Fruit fly (Drosophila melanogaster) whole organism, embryonic: ENCODE results near the gene ImpE1.
A peak's percentile ranks its signal among the peaks of the same experiment; 100 is the strongest.

Experiments used
- Bgb ChIP-seq: fragments of 200-800 bp; sonication (Bioruptor generic); IDR thresholded peaks from 2 replicates; pipeline ENCODE4 v1.3.6; 2022; ENCODE audit warnings: missing biosample characterization, missing genetic modification characterization; ENCODE audit not compliant: partially characterized antibody
- CG1024 ChIP-seq: fragments of 200-800 bp; sonication (Bioruptor generic); IDR thresholded peaks from 2 replicates; pipeline ENCODE4 v1.3.6; 2022; ENCODE audit warnings: missing biosample characterization, missing genetic modification characterization
- CG10267 ChIP-seq: fragments of 200-800 bp; sonication (Bioruptor generic); optimal IDR thresholded peaks from 2 replicates; lab custom pipeline; 2018; ENCODE audit warnings: missing biosample characterization, mild to moderate bottlenecking, missing genetic modification characterization, moderate library complexity
- CG10959 ChIP-seq: fragments of 200-800 bp; sonication (Bioruptor generic); IDR thresholded peaks from 2 replicates; pipeline ENCODE4 v1.3.6; 2022; ENCODE audit warnings: missing biosample characterization, missing genetic modification characterization
- CG10979 ChIP-seq: fragments of 200-800 bp; sonication (Bioruptor generic); optimal IDR thresholded peaks from 2 replicates; lab custom pipeline; 2018; ENCODE audit warnings: missing biosample characterization, mild to moderate bottlenecking, missing genetic modification characterization, moderate library complexity
- CG13123 ChIP-seq: fragments of 200-800 bp; sonication (Bioruptor generic); optimal IDR thresholded peaks from 2 replicates; lab custom pipeline; 2016; ENCODE audit warnings: missing biosample characterization, missing genetic modification characterization
- CG13424 ChIP-seq: fragments of 200-800 bp; sonication (Bioruptor generic); optimal IDR thresholded peaks from 2 replicates; lab custom pipeline; 2019; ENCODE audit warnings: missing biosample characterization, mild to moderate bottlenecking, missing genetic modification characterization, moderate library complexity
- CG13624 ChIP-seq: fragments of 200-800 bp; sonication (Bioruptor generic); optimal IDR thresholded peaks from 2 replicates; lab custom pipeline; 2016; ENCODE audit warnings: missing biosample characterization, missing genetic modification characterization
- CG13775 ChIP-seq: fragments of 200-800 bp; sonication (Bioruptor generic); optimal IDR thresholded peaks from 3 replicates; lab custom pipeline; 2017; ENCODE audit warnings: missing biosample characterization, mild to moderate bottlenecking, missing genetic modification characterization
- CG14441 ChIP-seq: fragments of 200-800 bp; sonication (Bioruptor generic); IDR thresholded peaks from 2 replicates; pipeline ENCODE4 v1.3.6; 2022; ENCODE audit warnings: missing biosample characterization, missing genetic modification characterization
- CG15514 ChIP-seq: fragments of 200-800 bp; sonication (Bioruptor generic); optimal IDR thresholded peaks from 3 replicates; lab custom pipeline; 2017; ENCODE audit warnings: missing biosample characterization, missing genetic modification characterization, mild to moderate bottlenecking, moderate library complexity, missing genetic modification reagents
- CG18262 ChIP-seq: fragments of 200-800 bp; optimal IDR thresholded peaks from 3 replicates; lab custom pipeline; 2019; ENCODE audit warnings: missing biosample characterization, mild to moderate bottlenecking, missing genetic modification characterization, moderate library complexity
- CG18764 ChIP-seq: fragments of 200-800 bp; sonication (Bioruptor generic); optimal IDR thresholded peaks from 3 replicates; lab custom pipeline; 2016; ENCODE audit warnings: missing biosample characterization, missing genetic modification characterization
- CG2120 ChIP-seq: fragments of 200-800 bp; sonication (Bioruptor generic); optimal IDR thresholded peaks from 3 replicates; lab custom pipeline; 2016; ENCODE audit warnings: missing biosample characterization, missing genetic modification characterization
- CG2712 ChIP-seq: fragments of 200-800 bp; optimal IDR thresholded peaks from 3 replicates; lab custom pipeline; 2019; ENCODE audit warnings: missing biosample characterization, mild to moderate bottlenecking, missing genetic modification characterization, moderate library complexity
- CG32532 ChIP-seq: fragments of 200-800 bp; sonication (Bioruptor generic); IDR thresholded peaks from 2 replicates; pipeline ENCODE4 v1.3.6; 2022; ENCODE audit warnings: missing biosample characterization, missing genetic modification characterization
- CG7987 ChIP-seq: fragments of 200-800 bp; sonication (Bioruptor generic); optimal IDR thresholded peaks from 2 replicates; lab custom pipeline; 2018; ENCODE audit warnings: missing biosample characterization, mild to moderate bottlenecking, missing genetic modification characterization, moderate library complexity
- Chrac-16 ChIP-seq: fragments of 200-800 bp; sonication (Bioruptor generic); optimal IDR thresholded peaks from 3 replicates; lab custom pipeline; 2016; ENCODE audit warnings: missing biosample characterization, missing genetic modification characterization
- CrebB ChIP-seq: fragments of 200-800 bp; sonication (Bioruptor generic); optimal IDR thresholded peaks from 3 replicates; lab custom pipeline; 2018; ENCODE audit warnings: missing biosample characterization, mild to moderate bottlenecking, missing genetic modification characterization
- D19A ChIP-seq: fragments of 200-800 bp; optimal IDR thresholded peaks from 3 replicates; lab custom pipeline; 2019; ENCODE audit warnings: missing biosample characterization, mild to moderate bottlenecking, missing genetic modification characterization, moderate library complexity
- Hr39 ChIP-seq: fragments of >200 bp; optimal IDR thresholded peaks from 2 replicates; lab custom pipeline; 2017
- Kr ChIP-seq: fragments of 200-800 bp; sonication (Bioruptor generic); optimal IDR thresholded peaks from 2 replicates; lab custom pipeline; 2017; ENCODE audit warnings: missing biosample characterization, mild to moderate bottlenecking, missing genetic modification characterization
- Med ChIP-seq: fragments of 200-800 bp; sonication (Bioruptor generic); peaks from one replicate; lab custom pipeline; 2016; ENCODE audit warnings: missing biosample characterization, missing genetic modification characterization, mild to moderate bottlenecking, inconsistent platforms, moderate library complexity
- Rfx ChIP-seq: fragments of 200-800 bp; sonication (Bioruptor generic); IDR thresholded peaks from 2 replicates; pipeline ENCODE4 v1.3.6; 2022; ENCODE audit warnings: missing biosample characterization, missing genetic modification characterization
- ab ChIP-seq: fragments of 200-800 bp; sonication (Bioruptor generic); optimal IDR thresholded peaks from 2 replicates; lab custom pipeline; 2016; ENCODE audit warnings: missing biosample characterization, missing genetic modification characterization
- bowl ChIP-seq: fragments of 200-800 bp; sonication (Bioruptor generic); IDR thresholded peaks from 2 replicates; pipeline ENCODE4 v1.3.6; 2022; ENCODE audit warnings: missing biosample characterization, missing genetic modification characterization
- chinmo ChIP-seq: fragments of 200-800 bp; sonication (Bioruptor generic); IDR thresholded peaks from 4 replicates; pipeline ENCODE4 v1.3.6; 2022; ENCODE audit warnings: missing biosample characterization, missing genetic modification characterization; ENCODE audit not compliant: partially characterized antibody
- crc ChIP-seq: fragments of 200-800 bp; sonication (Bioruptor generic); optimal IDR thresholded peaks from 2 replicates; lab custom pipeline; 2016; ENCODE audit warnings: missing biosample characterization, missing genetic modification characterization
- crol ChIP-seq: fragments of 200-800 bp; sonication (Bioruptor generic); IDR thresholded peaks from 2 replicates; pipeline ENCODE4 v1.3.6; 2022; ENCODE audit warnings: missing biosample characterization, missing genetic modification characterization
- dpn ChIP-seq, 2 experiments: fragments of 200-800 bp; sonication (Bioruptor generic); optimal IDR thresholded peaks; 3 replicates each; lab custom pipeline; 2016; ENCODE audit warnings: missing biosample characterization in 2 of 2, missing genetic modification characterization in 2 of 2
- emc ChIP-seq: fragments of 200-800 bp; sonication (Bioruptor generic); optimal IDR thresholded peaks from 2 replicates; lab custom pipeline; 2016; ENCODE audit warnings: missing biosample characterization, missing genetic modification characterization
- fd3F ChIP-seq: fragments of 200-800 bp; sonication (Bioruptor generic); optimal IDR thresholded peaks from 2 replicates; lab custom pipeline; 2018; ENCODE audit warnings: missing biosample characterization, mild to moderate bottlenecking, missing genetic modification characterization, moderate library complexity
- lola ChIP-seq, 3 experiments: fragments of >200 bp in 2 of 3; fragments of 200-800 bp in 1 of 3; sonication (Bioruptor generic) in 1 of 3; optimal IDR thresholded peaks; 2 replicates each; lab custom pipeline; 2017 to 2019; ENCODE audit warnings: missing biosample characterization in 3 of 3, missing genetic modification characterization in 3 of 3, mild to moderate bottlenecking in 1 of 3, moderate library complexity in 1 of 3
- nom ChIP-seq: fragments of 200-800 bp; sonication (Bioruptor generic); optimal IDR thresholded peaks from 2 replicates; lab custom pipeline; 2017; ENCODE audit warnings: missing biosample characterization, missing genetic modification characterization, mild to moderate bottlenecking, moderate library complexity, missing genetic modification reagents
- org-1 ChIP-seq: fragments of 200-800 bp; sonication (Bioruptor generic); optimal IDR thresholded peaks from 2 replicates; lab custom pipeline; 2017; ENCODE audit warnings: missing biosample characterization, missing genetic modification characterization
- otp ChIP-seq: fragments of 200-800 bp; sonication (Bioruptor generic); IDR thresholded peaks from 3 replicates; pipeline ENCODE4, ENCODE4 v1.3.6; 2022; ENCODE audit warnings: missing biosample characterization, missing genetic modification characterization
- schlank ChIP-seq: fragments of 200-800 bp; sonication (Bioruptor generic); optimal IDR thresholded peaks from 2 replicates; lab custom pipeline; 2018; ENCODE audit warnings: missing biosample characterization, mild to moderate bottlenecking, missing genetic modification characterization
- seq ChIP-seq: fragments of 200-800 bp; sonication (Bioruptor generic); IDR thresholded peaks from 2 replicates; pipeline ENCODE4 v1.3.6; 2022; ENCODE audit warnings: missing biosample characterization, missing genetic modification characterization
- shn ChIP-seq: fragments of 200-800 bp; sonication (Bioruptor generic); optimal IDR thresholded peaks from 3 replicates; lab custom pipeline; 2016; ENCODE audit warnings: missing biosample characterization, missing genetic modification characterization
- sim ChIP-seq: fragments of 200-800 bp; sonication (Bioruptor generic); IDR thresholded peaks from 2 replicates; pipeline ENCODE4 v1.3.6; 2022; ENCODE audit warnings: missing biosample characterization, missing genetic modification characterization
- sob ChIP-seq: fragments of 200-800 bp; sonication (Bioruptor generic); IDR thresholded peaks from 2 replicates; pipeline ENCODE4 v1.3.6; 2022; ENCODE audit warnings: missing biosample characterization, missing genetic modification characterization
- sug ChIP-seq: fragments of 200-800 bp; optimal IDR thresholded peaks from 2 replicates; lab custom pipeline; 2019; ENCODE audit warnings: missing biosample characterization, mild to moderate bottlenecking, missing genetic modification characterization, moderate library complexity
- trh ChIP-seq: fragments of 200-800 bp; sonication (Bioruptor generic); optimal IDR thresholded peaks from 2 replicates; lab custom pipeline; 2016; ENCODE audit warnings: missing biosample characterization, missing genetic modification characterization
- vvl ChIP-seq: fragments of 200-800 bp; sonication (Bioruptor generic); IDR thresholded peaks from 2 replicates; pipeline ENCODE4 v1.3.6; 2022; ENCODE audit warnings: missing biosample characterization, missing genetic modification characterization
- wor ChIP-seq: fragments of 200-800 bp; sonication (Bioruptor generic); IDR thresholded peaks from 2 replicates; pipeline ENCODE4 v1.3.6; 2022; ENCODE audit warnings: missing biosample characterization, missing genetic modification characterization
- z ChIP-seq: fragments of 200-800 bp; sonication (Bioruptor generic); IDR thresholded peaks from 3 replicates; pipeline ENCODE4 v1.3.6; 2022; ENCODE audit warnings: missing biosample characterization, missing genetic modification characterization

The ImpE1 gene

dm6 chr3L:8347346-8347745 lies 24.9 kb upstream of the ImpE1 start (continued):
- no peak for TF ChIP-seq Chrac-16 (GFP tag; lab: Kevin White, UChicago)
- TF ChIP-seq CG13624 (GFP tag; lab: Kevin White, UChicago) = no peak
- peak; percentile 36 for TF ChIP-seq org-1 (GFP tag; lab: Kevin White, UChicago)
- TF ChIP-seq ab (GFP tag; lab: Kevin White, UChicago) = no peak
- peak; percentile 38 for TF ChIP-seq CrebB (tag; lab: Kevin White, UChicago)
- TF ChIP-seq CG13775 (GFP tag; lab: Kevin White, UChicago) = no peak
- 0 out of 4 replicates have a peak, but pooled peaks have one; percentile 52 for TF ChIP-seq chinmo (GFP tag; lab: Robert Waterston, UW)
- no peak for TF ChIP-seq D19A (tag; lab: Kevin White, UChicago)
- TF ChIP-seq vvl (GFP tag; lab: Robert Waterston, UW) = peak; percentile 63
- TF ChIP-seq otp (GFP tag; lab: Robert Waterston, UW) = peak; percentile 40; the same call in 1 of the 3 replicates
- TF ChIP-seq sug (tag; lab: Kevin White, UChicago) = no peak
- peak; percentile 64 for TF ChIP-seq CG15514
- TF ChIP-seq Med = peak; percentile 81
- no peak for TF ChIP-seq emc (GFP tag; lab: Kevin White, UChicago)
- peak; percentile 39; the same call in 1 of the 2 replicates for TF ChIP-seq CG1024 (GFP tag; lab: Robert Waterston, UW)
- TF ChIP-seq dpn (GFP tag; optimal IDR thresholded peaks at IDR 0.05; lab: Kevin White, UChicago) = peak in 1 of 2 experiments; percentile 9
- TF ChIP-seq CG10959 = no peak

DNA sequence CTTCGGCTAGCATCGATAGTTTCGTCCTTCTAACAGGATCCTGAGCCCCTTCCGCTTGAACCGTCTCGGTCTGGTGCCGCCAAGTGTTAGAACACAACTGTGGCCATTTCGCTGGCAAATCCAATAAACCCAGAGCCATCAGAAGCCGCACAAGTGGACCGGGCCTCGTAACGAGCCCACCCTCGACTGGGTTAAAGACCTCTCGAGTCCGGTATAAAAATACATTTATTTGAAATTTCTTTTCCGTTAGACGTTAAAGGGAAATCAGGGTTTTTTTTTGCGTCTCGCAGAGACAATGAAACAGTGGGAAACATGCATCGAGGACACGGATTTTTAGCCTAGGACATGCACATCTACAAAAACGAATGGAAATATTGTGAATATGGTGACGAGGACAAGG lies 16.0 kb upstream of the ImpE1 start, which contains the start of gene Culd:
TSS of gene Culd (minus strand) at position 101 of the 400 bp plus-strand sequence.
- no peak for TF ChIP-seq Bgb (GFP tag; lab: Robert Waterston, UW)
- TF ChIP-seq crc (GFP tag; lab: Kevin White, UChicago) = no peak
- no peak for TF ChIP-seq Hr39 (lab: Kevin White, UChicago)
- no peak for TF ChIP-seq wor (GFP tag; lab: Robert Waterston, UW)
- TF ChIP-seq CG2712 (tag; lab: Kevin White, UChicago) = no peak
- no peak for TF ChIP-seq seq (GFP tag; lab: Robert Waterston, UW)
- no peak for TF ChIP-seq trh (GFP tag; lab: Kevin White, UChicago)
- no peak for TF ChIP-seq fd3F
- TF ChIP-seq CG7987 (GFP tag; lab: Kevin White, UChicago) = no peak
- no peak for TF ChIP-seq bowl (GFP tag; lab: Robert Waterston, UW)

dm6 chr3L:8358138-8358537 lies 14.1 kb upstream of the ImpE1 start:
- no peak for TF ChIP-seq lola (GFP tag; optimal IDR thresholded peaks at IDR 0.05; lab: Kevin White, UChicago)
- TF ChIP-seq CG2120 (GFP tag; lab: Kevin White, UChicago) = peak; percentile 12
- TF ChIP-seq Med = peak; percentile 78
- TF ChIP-seq vvl (GFP tag; lab: Robert Waterston, UW) = 0 out of 2 replicates have a peak, but pooled peaks have one; percentile 16
- TF ChIP-seq CG14441 (GFP tag; lab: Robert Waterston, UW) = no peak
- TF ChIP-seq nom (GFP tag; lab: Kevin White, UChicago) = peak; percentile 54
- TF ChIP-seq Kr (GFP tag; lab: Kevin White, UChicago) = no peak
- TF ChIP-seq, all 482 proteins: peak for 4

DNA sequence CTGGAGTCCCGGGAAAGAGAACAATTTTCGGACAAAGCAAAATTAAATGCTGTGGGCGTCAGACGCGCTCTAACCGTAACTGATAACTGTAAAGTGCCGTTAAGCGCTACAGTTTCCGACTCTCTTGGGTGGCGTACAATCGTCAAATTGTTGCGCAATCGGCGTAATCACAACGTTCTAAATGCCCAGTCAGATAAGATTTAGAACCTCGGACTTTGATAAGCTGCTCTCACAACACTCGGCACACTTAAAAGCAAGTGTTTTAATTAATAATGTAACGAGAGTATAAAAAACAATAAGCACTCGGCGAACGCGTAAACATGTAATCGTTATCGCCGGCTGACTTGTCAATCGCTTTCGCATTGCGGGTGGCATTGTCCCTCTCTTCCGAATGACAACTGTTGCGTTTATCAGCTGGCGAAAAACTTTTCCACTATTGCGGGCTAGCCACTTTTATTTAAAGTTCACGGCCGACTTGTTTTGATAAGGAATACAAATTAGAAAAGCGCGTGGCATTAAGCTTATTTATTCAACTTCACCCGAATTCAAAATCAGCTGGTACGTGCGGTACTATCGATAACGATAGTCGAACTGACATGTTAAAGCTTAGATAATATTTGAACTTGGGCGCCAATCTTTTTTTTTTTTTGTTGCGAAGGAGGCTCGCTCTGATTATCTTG lies 13.3 kb upstream of the ImpE1 start:
- TF ChIP-seq Chrac-16 (GFP tag; lab: Kevin White, UChicago) (no peak), sob (no peak), z (no peak), CG13123 (GFP tag; lab: Kevin White, UChicago) (no peak), CG18764 (GFP tag; lab: Kevin White, UChicago) (no peak), CG10979 (no peak), shn (no peak), CG15514 (no peak), CG10267 (tag; lab: Kevin White, UChicago) (no peak), Rfx (no peak), CG18262 (tag; lab: Kevin White, UChicago) (no peak), crol (no peak), CG13424 (no peak), sim (GFP tag; lab: Robert Waterston, UW) (no peak), CG32532 (GFP tag; lab: Robert Waterston, UW) (no peak), schlank (tag; lab: Kevin White, UChicago) (no peak)
